Worm (Caenorhabditis elegans) whole organism, midembryonic: Measurements from ENCODE around the gene T07G12.4.
A peak's percentile ranks its signal among the peaks of the same experiment; 100 is the strongest.

Experiments used
- T22C8.4 ChIP-seq: fragments of 200-800 bp; sonication (Bioruptor generic); IDR thresholded peaks from 2 replicates; pipeline ENCODE4 v1.3.6; 2022; ENCODE audit warnings: missing genetic modification characterization, missing compliant biosample characterization
- cog-1 ChIP-seq: sonication (generic microtip); optimal IDR thresholded peaks from 2 replicates; lab custom pipeline; 2016; ENCODE audit warnings: missing genetic modification characterization, missing compliant biosample characterization
- flt-1 ChIP-seq: fragments of 200-800 bp; sonication (Bioruptor generic); IDR thresholded peaks from 2 replicates; pipeline ENCODE4 v1.3.6; 2022; ENCODE audit warnings: missing genetic modification characterization, missing compliant biosample characterization
- klf-2 ChIP-seq: fragments of 200-800 bp; sonication (Bioruptor generic); conservative IDR thresholded peaks from 2 replicates; pipeline ENCODE4 v1.3.6; 2022; ENCODE audit warnings: missing genetic modification reagents, missing genetic modification characterization, missing compliant biosample characterization
- med-1 ChIP-seq: sonication (generic microtip); optimal IDR thresholded peaks from 2 replicates; lab custom pipeline; 2017; ENCODE audit warnings: missing genetic modification characterization, mild to moderate bottlenecking, missing compliant biosample characterization, antibody characterized with exemption, missing genetic modification reagents; ENCODE audit not compliant: insufficient read depth
- ref-1 ChIP-seq: fragments of 200-800 bp; sonication (Bioruptor generic); conservative IDR thresholded peaks from 2 replicates; pipeline ENCODE4 v1.3.6; 2022; ENCODE audit warnings: missing genetic modification reagents, missing genetic modification characterization, missing compliant biosample characterization
- tab-1 ChIP-seq: fragments of 200-800 bp; sonication (Bioruptor generic); IDR thresholded peaks from 2 replicates; pipeline ENCODE4 v1.3.6; 2022; ENCODE audit warnings: missing genetic modification characterization, missing compliant biosample characterization
- ztf-23 ChIP-seq: fragments of 200-800 bp; sonication (Bioruptor generic); IDR thresholded peaks from 2 replicates; pipeline ENCODE4 v1.3.6; 2022; ENCODE audit warnings: missing genetic modification reagents, missing genetic modification characterization, missing compliant biosample characterization
- ztf-29 ChIP-seq: fragments of 200-800 bp; sonication (Bioruptor generic); IDR thresholded peaks from 2 replicates; pipeline ENCODE4 v1.3.6; 2022; ENCODE audit warnings: missing genetic modification reagents, missing genetic modification characterization, missing compliant biosample characterization

T07G12.4 gene

DNA sequence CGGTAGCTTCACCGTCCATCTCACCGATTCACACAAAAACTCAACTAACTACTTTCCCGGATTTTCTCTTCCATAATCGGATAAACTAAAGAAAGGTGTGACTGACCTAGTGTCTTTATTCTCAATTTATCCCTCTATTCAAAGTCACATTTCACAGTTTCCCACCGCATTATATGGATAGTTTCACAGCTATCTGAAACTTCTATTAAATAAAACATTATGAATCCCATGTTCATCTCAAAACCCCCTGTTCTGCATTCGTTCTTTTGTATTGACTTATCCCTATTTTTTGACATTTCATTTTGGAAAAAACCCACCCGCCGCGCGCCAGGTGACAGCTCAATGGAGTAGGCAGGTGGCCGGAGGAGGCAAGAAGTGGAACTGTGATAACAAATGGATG is 29.3 kb upstream of the T07G12.4 start:
- TF ChIP-seq tab-1 (GFP tag; lab: Robert Waterston, UW), result no peak
- no peak for TF ChIP-seq ref-1 (GFP tag; lab: Robert Waterston, UW)
- TF ChIP-seq ztf-29 (GFP tag; lab: Robert Waterston, UW), result no peak

ce11 chrIV:10565282-10565681 is 26.8 kb upstream of the T07G12.4 start:
- TF ChIP-seq klf-2 (no peak), flt-1 (no peak), tab-1 (GFP tag; lab: Robert Waterston, UW) (no peak), ref-1 (GFP tag; lab: Robert Waterston, UW) (no peak), ztf-23 (GFP tag; lab: Robert Waterston, UW) (no peak), ztf-29 (GFP tag; lab: Robert Waterston, UW) (no peak), T22C8.4 (GFP tag; lab: Robert Waterston, UW) (no peak)

DNA sequence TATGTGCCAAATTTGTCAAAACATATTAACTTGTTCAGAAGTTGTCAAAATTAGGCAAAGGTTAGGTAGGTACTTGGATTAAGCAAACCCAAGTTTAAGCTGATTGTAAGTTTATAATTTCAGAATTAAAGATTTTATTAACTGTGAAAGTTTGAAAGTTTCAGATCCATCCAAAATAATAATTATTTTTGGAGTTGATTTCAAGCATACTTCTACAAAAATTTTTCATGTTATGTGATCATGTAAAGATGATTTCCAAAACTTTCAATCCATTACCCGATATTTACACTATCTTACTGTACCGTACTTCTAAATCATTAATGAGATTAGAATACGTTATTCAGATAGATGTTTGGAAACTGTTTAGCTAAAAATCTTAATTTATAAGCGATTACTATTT is 26.1 kb upstream of the T07G12.4 start:
- TF ChIP-seq flt-1, result no peak
- TF ChIP-seq ref-1 (GFP tag; lab: Robert Waterston, UW), result no peak
- no peak for TF ChIP-seq ztf-29 (GFP tag; lab: Robert Waterston, UW)
- no peak for TF ChIP-seq cog-1 (tag; lab: Kevin White, UChicago)
- no peak for TF ChIP-seq klf-2
- no peak for TF ChIP-seq med-1 (GFP tag; lab: Kevin White, UChicago)
- no peak for TF ChIP-seq tab-1 (GFP tag; lab: Robert Waterston, UW)
- no peak for TF ChIP-seq T22C8.4 (GFP tag; lab: Robert Waterston, UW)
- TF ChIP-seq ztf-23 (GFP tag; lab: Robert Waterston, UW), result no peak

ce11 chrIV:10561605-10562004 is 23.1 kb upstream of the T07G12.4 start, which contains the start of gene him-8:
Gene him-8, plus strand, starts transcription at chrIV:10561905.
- TF ChIP-seq ref-1 (GFP tag; lab: Robert Waterston, UW) (no peak), med-1 (GFP tag; lab: Kevin White, UChicago) (no peak), flt-1 (no peak), tab-1 (GFP tag; lab: Robert Waterston, UW) (no peak), cog-1 (tag; lab: Kevin White, UChicago) (no peak), T22C8.4 (GFP tag; lab: Robert Waterston, UW) (no peak)

DNA sequence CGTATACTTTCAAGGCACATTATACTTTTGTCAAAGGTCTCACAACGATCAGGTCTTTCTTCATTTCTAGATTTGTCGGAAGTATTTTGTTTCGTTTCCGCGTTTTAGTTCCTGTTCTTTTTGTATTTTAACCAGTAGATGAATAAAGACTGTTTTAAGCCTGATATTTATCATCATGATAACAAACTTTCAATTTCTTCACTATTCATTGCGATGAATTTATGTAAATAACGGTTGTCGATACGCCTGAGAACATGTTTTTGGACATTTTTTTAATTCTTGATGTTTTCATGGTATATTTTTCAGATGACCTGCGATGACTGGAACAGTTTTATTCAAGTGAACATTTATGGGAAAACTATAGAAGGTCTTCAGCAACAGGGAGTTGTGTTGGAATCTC is 19.9 kb upstream of the T07G12.4 start, which contains the start of gene zim-3:
zim-3 (plus strand) TSS at position 301 of the 400 bp plus-strand sequence.
- TF ChIP-seq ztf-23 (GFP tag; lab: Robert Waterston, UW), result no peak
- TF ChIP-seq ztf-29 (GFP tag; lab: Robert Waterston, UW), result no peak
- no peak for TF ChIP-seq klf-2
- no peak for TF ChIP-seq tab-1 (GFP tag; lab: Robert Waterston, UW)
- no peak for TF ChIP-seq T22C8.4 (GFP tag; lab: Robert Waterston, UW)
- TF ChIP-seq med-1 (GFP tag; lab: Kevin White, UChicago), result no peak
- TF ChIP-seq cog-1 (tag; lab: Kevin White, UChicago), result no peak

ce11 chrIV:10554947-10555346 is 16.5 kb upstream of the T07G12.4 start, which contains the start of gene zim-2:
Gene zim-2, plus strand, starts transcription at chrIV:10555247.
- no peak for TF ChIP-seq med-1 (GFP tag; lab: Kevin White, UChicago)
- no peak for TF ChIP-seq ztf-29 (GFP tag; lab: Robert Waterston, UW)
- no peak for TF ChIP-seq T22C8.4 (GFP tag; lab: Robert Waterston, UW)
- no peak for TF ChIP-seq ref-1 (GFP tag; lab: Robert Waterston, UW)
- no peak for TF ChIP-seq tab-1 (GFP tag; lab: Robert Waterston, UW)

DNA sequence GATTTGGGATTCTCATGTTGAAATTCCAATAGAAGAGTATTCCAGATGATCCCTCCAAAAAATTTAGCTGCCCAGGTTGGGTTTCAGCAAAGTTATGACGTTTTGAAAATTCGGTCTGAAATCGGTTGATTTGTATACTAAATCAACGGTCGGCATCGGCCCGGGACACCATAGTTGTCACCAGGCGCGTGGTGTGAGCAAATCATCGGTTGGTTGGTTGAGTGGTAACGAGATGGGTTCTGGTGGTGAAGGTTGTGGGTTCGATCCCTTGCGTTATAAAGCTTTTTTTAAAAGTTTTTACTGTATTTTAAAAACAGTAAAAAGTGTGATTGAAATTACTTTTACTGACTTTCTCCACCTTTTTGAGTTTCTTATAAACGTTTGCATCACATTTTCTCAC is 10.1 kb upstream of the T07G12.4 start:
- TF ChIP-seq ref-1 (GFP tag; lab: Robert Waterston, UW) (peak; percentile 62), tab-1 (GFP tag; lab: Robert Waterston, UW) (0 out of 2 replicates have a peak, but pooled peaks have one; percentile 53)

ce11 chrIV:10546589-10547136 is 8.2 kb upstream of the T07G12.4 start, which contains the start of gene zim-1:
Gene zim-1, plus strand, starts transcription at chrIV:10547086.
- TF ChIP-seq ztf-29 (GFP tag; lab: Robert Waterston, UW), result no peak
- no peak for TF ChIP-seq klf-2
- TF ChIP-seq ref-1 (GFP tag; lab: Robert Waterston, UW), result no peak
- TF ChIP-seq cog-1 (tag; lab: Kevin White, UChicago), result no peak

- TF ChIP-seq ztf-23 (GFP tag; lab: Robert Waterston, UW) (no peak), tab-1 (GFP tag; lab: Robert Waterston, UW) (no peak), med-1 (GFP tag; lab: Kevin White, UChicago) (no peak), cog-1 (tag; lab: Kevin White, UChicago) (no peak), T22C8.4 (GFP tag; lab: Robert Waterston, UW) (no peak), klf-2 (no peak), ref-1 (GFP tag; lab: Robert Waterston, UW) (no peak)
Observed at ce11 chrIV:10545038-10545437, 6.6 kb upstream of the T07G12.4 start, which contains the start of gene T07G12.5. Gene T07G12.5, minus strand, starts transcription at chrIV:10545138.

- TF ChIP-seq ztf-23 (GFP tag; lab: Robert Waterston, UW) (no peak), flt-1 (no peak), klf-2 (no peak), tab-1 (GFP tag; lab: Robert Waterston, UW) (no peak), T22C8.4 (GFP tag; lab: Robert Waterston, UW) (no peak), ztf-29 (GFP tag; lab: Robert Waterston, UW) (no peak)
Observed at ce11 chrIV:10543361-10543760, 4.9 kb upstream of the T07G12.4 start.
